Worm (Caenorhabditis elegans) whole organism, midembryonic: ENCODE results near the gene oac-21.
A peak's percentile ranks its signal among the peaks of the same experiment; 100 is the strongest.

Source experiments
- T22C8.4 ChIP-seq: fragments of 200-800 bp; sonication (Bioruptor generic); IDR thresholded peaks from 2 replicates; pipeline ENCODE4 v1.3.6; 2022; ENCODE audit warnings: missing genetic modification characterization, missing compliant biosample characterization
- cog-1 ChIP-seq: sonication (generic microtip); optimal IDR thresholded peaks from 2 replicates; lab custom pipeline; 2016; ENCODE audit warnings: missing genetic modification characterization, missing compliant biosample characterization
- flt-1 ChIP-seq: fragments of 200-800 bp; sonication (Bioruptor generic); IDR thresholded peaks from 2 replicates; pipeline ENCODE4 v1.3.6; 2022; ENCODE audit warnings: missing genetic modification characterization, missing compliant biosample characterization
- klf-2 ChIP-seq: fragments of 200-800 bp; sonication (Bioruptor generic); conservative IDR thresholded peaks from 2 replicates; pipeline ENCODE4 v1.3.6; 2022; ENCODE audit warnings: missing genetic modification reagents, missing genetic modification characterization, missing compliant biosample characterization
- med-1 ChIP-seq: sonication (generic microtip); optimal IDR thresholded peaks from 2 replicates; lab custom pipeline; 2017; ENCODE audit warnings: missing genetic modification characterization, mild to moderate bottlenecking, missing compliant biosample characterization, antibody characterized with exemption, missing genetic modification reagents; ENCODE audit not compliant: insufficient read depth
- ref-1 ChIP-seq: fragments of 200-800 bp; sonication (Bioruptor generic); conservative IDR thresholded peaks from 2 replicates; pipeline ENCODE4 v1.3.6; 2022; ENCODE audit warnings: missing genetic modification reagents, missing genetic modification characterization, missing compliant biosample characterization
- tab-1 ChIP-seq: fragments of 200-800 bp; sonication (Bioruptor generic); IDR thresholded peaks from 2 replicates; pipeline ENCODE4 v1.3.6; 2022; ENCODE audit warnings: missing genetic modification characterization, missing compliant biosample characterization
- ztf-23 ChIP-seq: fragments of 200-800 bp; sonication (Bioruptor generic); IDR thresholded peaks from 2 replicates; pipeline ENCODE4 v1.3.6; 2022; ENCODE audit warnings: missing genetic modification reagents, missing genetic modification characterization, missing compliant biosample characterization
- ztf-29 ChIP-seq: fragments of 200-800 bp; sonication (Bioruptor generic); IDR thresholded peaks from 2 replicates; pipeline ENCODE4 v1.3.6; 2022; ENCODE audit warnings: missing genetic modification reagents, missing genetic modification characterization, missing compliant biosample characterization

Gene oac-21

DNA sequence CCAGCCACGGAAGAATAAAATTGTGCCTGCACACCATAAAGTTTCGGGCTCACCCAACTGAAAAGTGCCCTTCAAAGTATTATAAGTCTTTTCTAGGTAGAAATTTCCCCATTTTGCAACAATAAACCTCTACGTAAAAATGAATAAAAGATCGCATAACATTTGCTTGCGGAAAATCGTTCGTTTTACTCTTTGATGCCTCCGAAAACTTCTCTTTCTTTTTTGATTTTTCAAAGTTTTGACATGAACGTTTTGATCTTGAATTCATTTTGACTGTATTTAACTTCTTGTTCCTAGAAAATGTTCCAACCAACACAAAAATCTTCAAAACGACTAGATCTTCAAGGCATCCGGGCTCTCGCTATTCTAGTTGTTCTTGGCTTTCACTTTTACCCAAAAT, at the start of gene oac-21:
Gene oac-21, plus strand, starts transcription at position 301 of the 400 bp plus-strand sequence.
- TF ChIP-seq med-1 (GFP tag; lab: Kevin White, UChicago): no peak
- TF ChIP-seq flt-1 (GFP tag; lab: Robert Waterston, UW): no peak
- TF ChIP-seq tab-1 (GFP tag; lab: Robert Waterston, UW): no peak
- no peak for TF ChIP-seq ztf-29 (GFP tag; lab: Robert Waterston, UW)
- no peak for TF ChIP-seq T22C8.4
- no peak for TF ChIP-seq klf-2 (GFP tag; lab: Robert Waterston, UW)
- TF ChIP-seq ref-1 (GFP tag; lab: Robert Waterston, UW): no peak
- no peak for TF ChIP-seq cog-1 (tag; lab: Kevin White, UChicago)

DNA sequence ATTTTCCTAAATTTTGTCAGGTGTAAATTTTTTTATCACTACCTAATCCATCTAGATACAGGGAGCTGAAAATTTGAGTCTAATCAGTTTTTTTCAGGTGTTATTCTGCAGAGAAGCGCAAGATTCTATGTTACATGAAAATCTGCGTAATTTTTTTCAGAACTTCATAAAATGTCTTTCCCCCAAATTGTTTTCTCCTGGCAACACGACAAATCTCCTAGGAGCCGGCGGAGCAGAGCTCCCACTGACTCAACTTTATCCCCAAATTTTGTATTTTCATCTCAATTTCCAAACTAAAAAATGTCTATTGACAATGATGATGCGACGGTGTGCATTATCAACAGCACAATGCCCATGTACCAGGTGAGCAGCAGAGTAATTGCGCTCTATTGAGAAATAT, 49.6 kb upstream of the oac-21 start, which contains the start of gene F28F9.2:
Gene F28F9.2, plus strand, starts transcription at position 301 of the 400 bp plus-strand sequence.
- TF ChIP-seq flt-1 (GFP tag; lab: Robert Waterston, UW): no peak

DNA sequence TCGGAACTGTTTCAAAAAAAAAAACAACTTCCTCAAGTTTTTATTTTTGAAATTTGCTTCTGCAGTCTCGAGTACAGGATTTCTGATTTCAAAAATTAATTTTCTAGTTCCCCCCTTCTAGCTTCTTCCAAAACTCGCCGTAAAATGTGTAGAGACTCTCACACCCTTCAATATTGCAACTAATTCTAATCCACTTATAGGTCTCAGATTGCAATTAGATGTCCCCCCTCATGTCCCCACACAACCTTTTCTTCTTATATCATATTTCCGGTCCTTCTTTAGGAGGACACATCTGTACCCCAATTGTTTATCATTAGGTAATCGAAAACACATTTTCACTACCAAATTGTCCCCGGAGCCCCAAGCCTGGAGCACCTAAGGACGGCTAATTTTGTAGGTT, 48.6 kb upstream of the oac-21 start:
- TF ChIP-seq ztf-29 (GFP tag; lab: Robert Waterston, UW) (no peak), cog-1 (tag; lab: Kevin White, UChicago) (no peak), med-1 (GFP tag; lab: Kevin White, UChicago) (no peak), ztf-23 (GFP tag; lab: Robert Waterston, UW) (no peak), klf-2 (GFP tag; lab: Robert Waterston, UW) (no peak), flt-1 (GFP tag; lab: Robert Waterston, UW) (no peak), tab-1 (GFP tag; lab: Robert Waterston, UW) (no peak), T22C8.4 (no peak), ref-1 (GFP tag; lab: Robert Waterston, UW) (no peak)

DNA sequence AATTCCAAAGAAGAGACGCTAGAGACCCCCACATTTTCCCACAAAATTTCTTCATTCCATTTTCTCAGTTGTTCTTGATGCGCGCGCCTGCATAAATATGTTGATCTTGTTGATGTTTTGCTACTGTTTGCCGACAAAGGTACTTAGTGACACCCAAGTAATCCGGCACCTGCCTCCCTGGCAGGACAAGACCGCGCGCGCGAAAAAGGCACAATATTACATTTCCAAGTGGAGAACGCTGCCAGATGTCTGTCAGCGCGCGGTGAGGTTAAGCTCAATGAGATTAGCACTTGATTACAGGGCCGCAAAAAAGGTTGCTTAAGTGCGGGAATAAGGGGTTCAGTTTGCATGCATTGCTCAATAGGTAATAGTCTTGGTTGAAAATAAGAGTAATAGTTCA, 47.5 kb upstream of the oac-21 start:
- TF ChIP-seq med-1 (GFP tag; lab: Kevin White, UChicago) (no peak), klf-2 (GFP tag; lab: Robert Waterston, UW) (no peak), flt-1 (GFP tag; lab: Robert Waterston, UW) (no peak), ztf-23 (GFP tag; lab: Robert Waterston, UW) (no peak), ztf-29 (GFP tag; lab: Robert Waterston, UW) (no peak), tab-1 (GFP tag; lab: Robert Waterston, UW) (no peak), cog-1 (tag; lab: Kevin White, UChicago) (no peak), ref-1 (GFP tag; lab: Robert Waterston, UW) (no peak), T22C8.4 (no peak)

DNA sequence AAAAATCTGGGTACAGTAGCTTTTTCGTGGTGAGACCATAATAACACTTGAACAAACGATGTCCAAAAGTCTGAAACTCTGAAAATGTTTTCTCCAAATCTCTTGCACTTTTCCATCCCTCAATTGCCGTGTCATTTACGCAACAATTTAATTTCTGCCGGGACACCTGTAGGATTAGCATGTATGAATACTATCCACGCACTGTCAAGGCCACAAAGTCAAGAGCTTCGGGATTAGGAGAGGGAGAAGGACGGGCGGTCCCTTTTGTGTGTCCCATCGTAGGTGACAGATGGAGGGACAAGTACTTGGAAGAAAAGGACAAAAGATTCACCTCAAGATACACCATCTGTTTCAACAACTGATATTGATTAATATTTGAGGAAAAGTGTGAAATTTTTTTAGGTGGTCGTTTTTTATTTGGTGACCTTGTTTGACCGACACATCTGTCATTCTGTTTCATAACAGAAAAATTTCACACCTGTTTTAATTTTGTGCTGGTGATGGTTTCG, 46.0 kb upstream of the oac-21 start:
- TF ChIP-seq med-1 (GFP tag; lab: Kevin White, UChicago) (no peak), flt-1 (GFP tag; lab: Robert Waterston, UW) (no peak), ref-1 (GFP tag; lab: Robert Waterston, UW) (no peak), ztf-29 (GFP tag; lab: Robert Waterston, UW) (no peak), ztf-23 (GFP tag; lab: Robert Waterston, UW) (no peak), klf-2 (GFP tag; lab: Robert Waterston, UW) (no peak), cog-1 (tag; lab: Kevin White, UChicago) (no peak), T22C8.4 (no peak)

DNA sequence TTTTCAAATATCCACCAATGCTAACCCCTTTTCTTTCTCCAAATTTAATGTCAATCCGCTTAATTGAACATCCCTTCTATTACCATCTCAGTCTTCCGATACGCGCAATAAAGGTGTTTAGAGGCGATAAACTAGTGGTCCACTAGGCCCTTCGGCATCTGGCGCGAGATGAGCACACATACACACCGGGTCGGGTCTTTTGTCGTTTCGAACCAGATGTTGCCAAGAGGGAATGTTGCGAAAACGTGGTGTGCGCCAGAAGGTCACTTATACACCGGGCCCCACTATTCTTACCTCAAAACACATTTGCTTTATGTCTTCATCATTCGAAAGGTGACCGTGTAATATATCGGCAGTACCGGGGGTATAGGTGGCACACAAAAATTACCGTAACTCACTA, 45.1 kb upstream of the oac-21 start:
- peak; percentile 23; the same call in 1 of the 2 replicates for TF ChIP-seq T22C8.4
- no peak for TF ChIP-seq med-1 (GFP tag; lab: Kevin White, UChicago)
- no peak for TF ChIP-seq cog-1 (tag; lab: Kevin White, UChicago)

DNA sequence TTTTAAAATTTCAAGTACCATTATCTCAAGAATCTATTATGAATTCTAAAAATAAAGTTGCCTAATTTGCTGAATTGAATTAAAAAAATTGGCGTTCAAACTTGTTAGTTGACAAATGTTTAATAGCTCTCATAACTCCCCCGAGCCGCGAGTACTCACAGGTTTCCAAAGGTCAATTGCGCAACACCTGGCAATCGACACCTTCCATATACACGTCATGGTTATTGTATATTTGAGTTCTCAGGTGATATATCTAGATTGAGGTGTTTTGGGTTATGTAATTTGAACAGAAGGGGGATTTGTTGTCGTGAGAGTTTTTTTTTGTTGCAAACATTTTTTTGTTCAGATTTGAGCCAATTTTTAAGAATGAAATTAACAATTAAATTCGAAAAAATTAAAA, 44.5 kb upstream of the oac-21 start:
- TF ChIP-seq ztf-23 (GFP tag; lab: Robert Waterston, UW): no peak
- no peak for TF ChIP-seq ztf-29 (GFP tag; lab: Robert Waterston, UW)
- TF ChIP-seq ref-1 (GFP tag; lab: Robert Waterston, UW): no peak
- no peak for TF ChIP-seq cog-1 (tag; lab: Kevin White, UChicago)
- no peak for TF ChIP-seq med-1 (GFP tag; lab: Kevin White, UChicago)
- no peak for TF ChIP-seq T22C8.4
- TF ChIP-seq klf-2 (GFP tag; lab: Robert Waterston, UW): no peak
- TF ChIP-seq flt-1 (GFP tag; lab: Robert Waterston, UW): no peak
- TF ChIP-seq tab-1 (GFP tag; lab: Robert Waterston, UW): no peak

DNA sequence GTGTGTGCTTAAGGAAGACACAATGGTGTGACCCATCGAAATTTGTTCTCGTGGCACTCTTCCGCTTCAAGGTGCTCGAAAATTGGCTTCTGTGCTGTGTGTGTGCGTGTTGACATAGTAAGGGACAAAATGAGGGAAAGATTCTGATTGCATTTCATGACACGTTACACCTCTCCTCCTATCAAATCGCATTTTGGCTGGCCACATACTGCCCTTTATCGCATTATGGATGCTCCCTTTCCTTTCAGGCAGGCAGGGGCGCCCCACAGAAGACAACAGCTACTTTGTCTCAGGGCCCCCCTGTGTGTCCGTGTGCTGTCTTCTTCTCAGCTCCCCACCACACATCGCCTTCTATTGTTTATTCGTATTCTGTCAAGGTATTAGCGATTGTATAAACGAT, 41.6 kb upstream of the oac-21 start:
- TF ChIP-seq cog-1 (tag; lab: Kevin White, UChicago): no peak
- no peak for TF ChIP-seq ztf-23 (GFP tag; lab: Robert Waterston, UW)
- no peak for TF ChIP-seq ref-1 (GFP tag; lab: Robert Waterston, UW)
- no peak for TF ChIP-seq klf-2 (GFP tag; lab: Robert Waterston, UW)
- TF ChIP-seq ztf-29 (GFP tag; lab: Robert Waterston, UW): no peak
- no peak for TF ChIP-seq flt-1 (GFP tag; lab: Robert Waterston, UW)
- no peak for TF ChIP-seq tab-1 (GFP tag; lab: Robert Waterston, UW)
- no peak for TF ChIP-seq med-1 (GFP tag; lab: Kevin White, UChicago)
- no peak for TF ChIP-seq T22C8.4

DNA sequence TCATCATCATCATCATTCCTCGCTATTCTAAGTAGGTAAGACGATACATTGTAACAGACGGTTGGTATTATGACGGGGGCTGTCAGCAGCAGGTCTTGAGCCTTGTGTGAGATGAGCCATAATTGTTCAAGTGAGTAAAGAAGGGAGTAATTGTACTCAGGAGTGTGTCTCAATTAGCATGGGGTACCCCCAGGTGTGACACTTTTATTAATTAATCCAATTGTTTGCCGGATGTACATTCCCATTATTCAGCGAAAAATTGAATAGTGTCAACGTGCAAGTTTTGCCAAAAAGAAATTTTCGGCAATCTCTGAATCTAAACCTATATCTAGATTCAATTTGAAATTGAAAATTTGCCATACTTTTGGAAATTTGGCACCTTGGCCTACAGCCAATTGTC, 40.1 kb upstream of the oac-21 start:
- TF ChIP-seq med-1 (GFP tag; lab: Kevin White, UChicago) (no peak), tab-1 (GFP tag; lab: Robert Waterston, UW) (no peak), ztf-23 (GFP tag; lab: Robert Waterston, UW) (no peak), flt-1 (GFP tag; lab: Robert Waterston, UW) (no peak), ztf-29 (GFP tag; lab: Robert Waterston, UW) (no peak), cog-1 (tag; lab: Kevin White, UChicago) (no peak), ref-1 (GFP tag; lab: Robert Waterston, UW) (no peak)
